Fruit fly (Drosophila melanogaster): Measurements from ENCODE around the gene CG12278.
A peak's percentile ranks its signal among the peaks of the same experiment; 100 is the strongest.

CG12278 gene

dm6 chr3R:21017464-21018080 is 26.3 kb upstream of the CG12278 start, which contains the start of gene Rlip (continued):
- TF ChIP-seq Chrac-16 (GFP tag; optimal IDR thresholded peaks at IDR 0.05) (peak; percentile 39), CG13894 (tag; optimal IDR thresholded peaks at IDR 0.05) (peak; percentile 9), CG16863 (GFP tag; optimal IDR thresholded peaks at IDR 0.05) (peak; percentile 21), CG32532 (GFP tag; IDR thresholded peaks at IDR 0.05) (peak; percentile 62), CG7357 (GFP tag; IDR thresholded peaks at IDR 0.05) (no peak), seq (GFP tag; IDR thresholded peaks at IDR 0.05) (no peak), CG3065 (GFP tag; optimal IDR thresholded peaks at IDR 0.05) (no peak), CG4820 (GFP tag; optimal IDR thresholded peaks at IDR 0.05) (peak; percentile 47), CG6765 (GFP tag; optimal IDR thresholded peaks at IDR 0.05) (no peak), CG17361 (GFP tag; IDR thresholded peaks at IDR 0.05) (peak; percentile 43; the same call in 1 of the 3 replicates), pum (GFP tag; optimal IDR thresholded peaks at IDR 0.05) (peak; percentile 46), CG6854 (GFP tag; optimal IDR thresholded peaks at IDR 0.05) (no peak), D19B (GFP tag; optimal IDR thresholded peaks at IDR 0.05) (no peak), CG8765 (GFP tag; IDR thresholded peaks at IDR 0.05) (no peak), vfl (GFP tag; optimal IDR thresholded peaks at IDR 0.05) (no peak), Xrp1 (GFP tag; IDR thresholded peaks at IDR 0.05) (peak; percentile 40; the same call in 1 of the 2 replicates), CG11723 (GFP tag; optimal IDR thresholded peaks at IDR 0.05) (no peak), sima (GFP tag; optimal IDR thresholded peaks at IDR 0.05) (no peak), CG11560 (tag; IDR thresholded peaks at IDR 0.05) (peak; percentile 93), hth (optimal IDR thresholded peaks at IDR 0.05) (no peak), CG6254 (GFP tag; optimal IDR thresholded peaks at IDR 0.05) (no peak), Jarid2 (GFP tag; optimal IDR thresholded peaks at IDR 0.05) (no peak), en (GFP tag; optimal IDR thresholded peaks at IDR 0.05) (no peak), Hr78 (GFP tag; optimal IDR thresholded peaks at IDR 0.05) (no peak), CG15514 (GFP tag; optimal IDR thresholded peaks at IDR 0.05) (peak; percentile 66), CG1603 (tag; optimal IDR thresholded peaks at IDR 0.05) (peak; percentile 75), Ravus (GFP tag; IDR thresholded peaks at IDR 0.05) (no peak), prd (optimal IDR thresholded peaks at IDR 0.05) (no peak), prd (GFP tag; IDR thresholded peaks at IDR 0.05) (peak; percentile 37; the same call in 1 of the 3 replicates), bcd (GFP tag; optimal IDR thresholded peaks at IDR 0.05) (peak; percentile 55), sens-2 (GFP tag; IDR thresholded peaks at IDR 0.05) (no peak), emc (GFP tag; optimal IDR thresholded peaks at IDR 0.05) (no peak), CG8944 (GFP tag; optimal IDR thresholded peaks at IDR 0.05) (peak; percentile 60), maf-S (GFP tag; optimal IDR thresholded peaks at IDR 0.05) (no peak), CG11093 (GFP tag; IDR thresholded peaks at IDR 0.05) (no peak), hbn (GFP tag; IDR thresholded peaks at IDR 0.05; ENCODE audit: partially characterized antibody) (peak; percentile 50), Sry-β (GFP tag; optimal IDR thresholded peaks at IDR 0.05) (peak; percentile 16), CG4854 (GFP tag; optimal IDR thresholded peaks at IDR 0.05) (peak; percentile 44), lola (GFP tag; optimal IDR thresholded peaks at IDR 0.05) (no peak), ftz-f1 (GFP tag; optimal IDR thresholded peaks at IDR 0.05) (no peak), CG1024 (GFP tag; IDR thresholded peaks at IDR 0.05) (no peak), D (optimal IDR thresholded peaks at IDR 0.05) (no peak), D (GFP tag; optimal IDR thresholded peaks at IDR 0.05) (no peak), Nf-YC (tag; optimal IDR thresholded peaks at IDR 0.05) (peak; percentile 19), CG18619 (GFP tag; optimal IDR thresholded peaks at IDR 0.05) (no peak), Rfx (GFP tag; IDR thresholded peaks at IDR 0.05) (peak; percentile 82), gfzf (GFP tag; optimal IDR thresholded peaks at IDR 0.05) (peak; percentile 24), CG3995 (GFP tag; optimal IDR thresholded peaks at IDR 0.05) (peak; percentile 22), CG14667 (GFP tag; IDR thresholded peaks at IDR 0.05) (no peak), gsb-n (tag; optimal IDR thresholded peaks at IDR 0.05) (no peak), Dip3 (GFP tag; optimal IDR thresholded peaks at IDR 0.05) (peak; percentile 58)
